ENCODE assay signal across 5 fruit fly cellular contexts in the genomic region with DNA sequence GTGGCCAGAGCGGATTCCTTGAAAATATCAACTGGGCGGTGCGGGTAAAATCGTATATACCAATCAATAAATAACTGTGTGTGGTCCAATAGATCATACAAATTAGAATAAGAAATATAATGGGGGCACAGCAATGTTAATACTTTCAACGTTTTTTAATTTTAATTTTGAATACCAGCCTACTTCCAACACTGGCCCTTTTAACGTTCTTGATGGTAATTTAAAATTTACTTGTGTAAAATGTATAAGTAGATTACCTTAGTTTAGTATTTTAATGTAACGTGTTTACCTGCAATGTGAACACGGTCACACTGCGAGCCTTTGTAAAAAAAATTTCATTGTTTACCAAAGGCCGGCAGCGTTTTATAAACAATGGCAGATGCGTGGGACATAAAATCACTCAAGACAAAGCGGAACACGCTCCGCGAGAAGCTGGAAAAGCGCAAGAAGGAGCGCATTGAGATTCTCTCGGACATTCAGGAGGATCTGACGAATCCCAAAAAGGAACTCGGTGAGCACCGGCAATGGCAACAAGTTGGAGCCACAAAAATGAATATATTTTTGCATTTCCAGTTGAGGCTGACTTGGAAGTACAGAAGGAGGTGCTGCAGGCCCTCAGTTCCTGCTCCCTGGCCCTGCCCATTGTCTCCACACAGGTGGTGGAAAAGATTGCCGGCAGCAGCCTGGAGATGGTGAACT.
TF ChIP-seq lines count a peak whose summit lies in the region.

A gene (minus strand): TSS at position 3 of the 699 bp plus-strand sequence.
A gene (plus strand): TSS at position 333 of the 699 bp plus-strand sequence.

- TF ChIP-seq CTCF in whole organism, embryonic (GFP tag; optimal IDR thresholded peaks at IDR 0.05; lab: Kevin White, UChicago): peak; percentile 60

TF ChIP-seq in Kc167, 6 proteins besides CTCF, POLR2A, EP300 and RAD21:
- TF ChIP-seq Sin3A (optimal IDR thresholded peaks at IDR 0.05; lab: Kevin White, UChicago): peak; percentile 68
- TF ChIP-seq h (optimal IDR thresholded peaks at IDR 0.05; lab: Kevin White, UChicago): no peak
- no peak for TF ChIP-seq psq (optimal IDR thresholded peaks at IDR 0.05; lab: Kevin White, UChicago)
- TF ChIP-seq ttk (optimal IDR thresholded peaks at IDR 0.05; lab: Kevin White, UChicago): no peak
- TF ChIP-seq insv (optimal IDR thresholded peaks at IDR 0.05; lab: Kevin White, UChicago): no peak
- no peak for TF ChIP-seq Myc (optimal IDR thresholded peaks at IDR 0.05; lab: Kevin White, UChicago)
TF ChIP-seq in Kc167: peak in this region for 1.

TF ChIP-seq in whole organism, adult, 20 proteins besides CTCF, POLR2A, EP300 and RAD21:
- TF ChIP-seq CG11617 (GFP tag; optimal IDR thresholded peaks at IDR 0.05; lab: Kevin White, UChicago) (peak; percentile 39), CG12768 (GFP tag; optimal IDR thresholded peaks at IDR 0.05; lab: Kevin White, UChicago) (no peak), Hr96 (GFP tag; optimal IDR thresholded peaks at IDR 0.05; lab: Kevin White, UChicago) (peak; percentile 35), CG1620 (GFP tag; optimal IDR thresholded peaks at IDR 0.05; lab: Kevin White, UChicago) (peak; percentile 23), Crg-1 (GFP tag; optimal IDR thresholded peaks at IDR 0.05; lab: Kevin White, UChicago) (peak; percentile 36)

TF ChIP-seq in whole organism, embryonic, 481 proteins besides CTCF, POLR2A, EP300 and RAD21 (continues in another document):
- TF ChIP-seq Ets97D (GFP tag; optimal IDR thresholded peaks at IDR 0.05; lab: Kevin White, UChicago): peak; percentile 77
- peak; percentile 83 for TF ChIP-seq CG10267 (tag; optimal IDR thresholded peaks at IDR 0.05; lab: Kevin White, UChicago)
- peak; percentile 4 for TF ChIP-seq Hsf (GFP tag; optimal IDR thresholded peaks at IDR 0.05; lab: Kevin White, UChicago)
- TF ChIP-seq CG14710 (tag; optimal IDR thresholded peaks at IDR 0.05; lab: Kevin White, UChicago): peak; percentile 72
- peak; percentile 91 for TF ChIP-seq gfzf (GFP tag; optimal IDR thresholded peaks at IDR 0.05; lab: Kevin White, UChicago)
- TF ChIP-seq CG1792 (GFP tag; optimal IDR thresholded peaks at IDR 0.05; lab: Kevin White, UChicago): peak; percentile 6
- TF ChIP-seq pzg (GFP tag; optimal IDR thresholded peaks at IDR 0.05; lab: Kevin White, UChicago): peak; percentile 80
- TF ChIP-seq CG10543 (GFP tag; optimal IDR thresholded peaks at IDR 0.05; lab: Kevin White, UChicago): peak; percentile 12
- no peak for TF ChIP-seq H2.0 (GFP tag; IDR thresholded peaks at IDR 0.05; lab: Robert Waterston, UW)
- peak; percentile 22 for TF ChIP-seq sug (tag; optimal IDR thresholded peaks at IDR 0.05; lab: Kevin White, UChicago)
- no peak for TF ChIP-seq CG10147 (GFP tag; optimal IDR thresholded peaks at IDR 0.05; lab: Kevin White, UChicago)
- TF ChIP-seq ham (GFP tag; IDR thresholded peaks at IDR 0.05; lab: Robert Waterston, UW): no peak
- TF ChIP-seq CG2712 (tag; optimal IDR thresholded peaks at IDR 0.05; lab: Kevin White, UChicago): peak; percentile 37
- peak; percentile 43; the same call in 1 of the 3 replicates for TF ChIP-seq knrl (GFP tag; IDR thresholded peaks at IDR 0.05; lab: Robert Waterston, UW; ENCODE audit: partially characterized antibody)
- TF ChIP-seq ttk (GFP tag; IDR thresholded peaks at IDR 0.05; lab: Robert Waterston, UW): no peak
- no peak for TF ChIP-seq slou (GFP tag; optimal IDR thresholded peaks at IDR 0.05; lab: Kevin White, UChicago)
- no peak for TF ChIP-seq Camta (GFP tag; optimal IDR thresholded peaks at IDR 0.05; lab: Kevin White, UChicago)
- peak; percentile 59 for TF ChIP-seq CG15514 (GFP tag; optimal IDR thresholded peaks at IDR 0.05; lab: Kevin White, UChicago)
- TF ChIP-seq Sin3A (optimal IDR thresholded peaks at IDR 0.05; lab: Kevin White, UChicago): peak; percentile 81
- peak; percentile 0 for TF ChIP-seq zen (tag; optimal IDR thresholded peaks at IDR 0.05; lab: Kevin White, UChicago)
- TF ChIP-seq kni (GFP tag; optimal IDR thresholded peaks at IDR 0.05; lab: Kevin White, UChicago): peak; percentile 11
- TF ChIP-seq zfh2 (GFP tag; optimal IDR thresholded peaks at IDR 0.05; lab: Kevin White, UChicago): no peak
- peak; percentile 38 for TF ChIP-seq CG17186 (GFP tag; optimal IDR thresholded peaks at IDR 0.05; lab: Kevin White, UChicago)

TF ChIP-seq in whole organism, prepupa, 60 proteins besides CTCF, POLR2A, EP300 and RAD21 (continues in another document):
- TF ChIP-seq eg (GFP tag; IDR thresholded peaks at IDR 0.05; lab: Robert Waterston, UW): no peak
- no peak for TF ChIP-seq Hr38 (GFP tag; optimal IDR thresholded peaks at IDR 0.05; lab: Kevin White, UChicago)
- no peak for TF ChIP-seq CG6792 (GFP tag; optimal IDR thresholded peaks at IDR 0.05; lab: Kevin White, UChicago)
- TF ChIP-seq Gug (GFP tag; IDR thresholded peaks at IDR 0.05; lab: Robert Waterston, UW): no peak
- TF ChIP-seq CG8119 (GFP tag; IDR thresholded peaks at IDR 0.05; lab: Robert Waterston, UW): no peak
- TF ChIP-seq Eip75B (GFP tag; optimal IDR thresholded peaks at IDR 0.05; lab: Kevin White, UChicago): no peak
- TF ChIP-seq Hr39 (GFP tag; optimal IDR thresholded peaks at IDR 0.05; lab: Kevin White, UChicago): peak; percentile 11
- no peak for TF ChIP-seq fd59A (GFP tag; optimal IDR thresholded peaks at IDR 0.05; lab: Kevin White, UChicago)
- no peak for TF ChIP-seq CG11902 (GFP tag; optimal IDR thresholded peaks at IDR 0.05; lab: Kevin White, UChicago)
- peak; percentile 87 for TF ChIP-seq Sox14 (GFP tag; optimal IDR thresholded peaks at IDR 0.05; lab: Kevin White, UChicago)
- no peak for TF ChIP-seq CG10631 (GFP tag; optimal IDR thresholded peaks at IDR 0.05; lab: Kevin White, UChicago)
- no peak for TF ChIP-seq ss (GFP tag; optimal IDR thresholded peaks at IDR 0.05; lab: Kevin White, UChicago)
- TF ChIP-seq Met (GFP tag; optimal IDR thresholded peaks at IDR 0.05; lab: Kevin White, UChicago): peak; percentile 49
- TF ChIP-seq CG32006 (GFP tag; optimal IDR thresholded peaks at IDR 0.05; lab: Kevin White, UChicago): no peak
- peak; percentile 3 for TF ChIP-seq cyc (GFP tag; optimal IDR thresholded peaks at IDR 0.05; lab: Kevin White, UChicago)
- TF ChIP-seq lz (GFP tag; optimal IDR thresholded peaks at IDR 0.05; lab: Kevin White, UChicago): peak; percentile 2
- no peak for TF ChIP-seq OdsH (GFP tag; optimal IDR thresholded peaks at IDR 0.05; lab: Kevin White, UChicago)
- TF ChIP-seq dac (GFP tag; optimal IDR thresholded peaks at IDR 0.05; lab: Kevin White, UChicago): no peak
- peak; percentile 98 for TF ChIP-seq fkh (GFP tag; optimal IDR thresholded peaks at IDR 0.05; lab: Kevin White, UChicago)
- TF ChIP-seq esn (GFP tag; optimal IDR thresholded peaks at IDR 0.05; lab: Kevin White, UChicago): no peak
- no peak for TF ChIP-seq salr (GFP tag; optimal IDR thresholded peaks at IDR 0.05; lab: Kevin White, UChicago)
- peak; percentile 30 for TF ChIP-seq CG31627 (GFP tag; optimal IDR thresholded peaks at IDR 0.05; lab: Kevin White, UChicago)
- TF ChIP-seq Hr4 (GFP tag; optimal IDR thresholded peaks at IDR 0.05; lab: Kevin White, UChicago): peak; percentile 9
- TF ChIP-seq pdm3 (GFP tag; optimal IDR thresholded peaks at IDR 0.05; lab: Kevin White, UChicago): no peak
- TF ChIP-seq CG3919 (GFP tag; optimal IDR thresholded peaks at IDR 0.05; lab: Kevin White, UChicago): no peak
- no peak for TF ChIP-seq CG7368 (GFP tag; optimal IDR thresholded peaks at IDR 0.05; lab: Kevin White, UChicago)
- TF ChIP-seq Smox (GFP tag; optimal IDR thresholded peaks at IDR 0.05; lab: Kevin White, UChicago): peak; percentile 1

TF ChIP-seq in whole organism, wandering third instar larva, 38 proteins besides CTCF, POLR2A, EP300 and RAD21 (continues in another document):
- TF ChIP-seq psq (GFP tag; optimal IDR thresholded peaks at IDR 0.05; lab: Kevin White, UChicago) (no peak), Rel (GFP tag; optimal IDR thresholded peaks at IDR 0.05; lab: Kevin White, UChicago) (no peak), Rel (tag; optimal IDR thresholded peaks at IDR 0.05; lab: Kevin White, UChicago) (peak; percentile 4), jim (GFP tag; optimal IDR thresholded peaks at IDR 0.05; lab: Kevin White, UChicago) (no peak), HLH106 (tag; optimal IDR thresholded peaks at IDR 0.05; lab: Kevin White, UChicago) (peak; percentile 19), sv (GFP tag; optimal IDR thresholded peaks at IDR 0.05; lab: Kevin White, UChicago) (no peak), lola (GFP tag; optimal IDR thresholded peaks at IDR 0.05; lab: Kevin White, UChicago) (no peak), CG32264 (GFP tag; optimal IDR thresholded peaks at IDR 0.05; lab: Kevin White, UChicago) (no peak), rgr (GFP tag; optimal IDR thresholded peaks at IDR 0.05; lab: Kevin White, UChicago) (no peak), Hnf4 (GFP tag; optimal IDR thresholded peaks at IDR 0.05; lab: Kevin White, UChicago) (peak; percentile 55), woc (GFP tag; optimal IDR thresholded peaks at IDR 0.05; lab: Kevin White, UChicago) (no peak), Sp1 (GFP tag; optimal IDR thresholded peaks at IDR 0.05; lab: Kevin White, UChicago) (no peak), usp (GFP tag; optimal IDR thresholded peaks at IDR 0.05; lab: Kevin White, UChicago) (no peak), Jra (GFP tag; optimal IDR thresholded peaks at IDR 0.05; lab: Kevin White, UChicago) (no peak), h (GFP tag; optimal IDR thresholded peaks at IDR 0.05; lab: Kevin White, UChicago) (peak; percentile 26), Dfd (GFP tag; optimal IDR thresholded peaks at IDR 0.05; lab: Kevin White, UChicago) (no peak), ey (GFP tag; optimal IDR thresholded peaks at IDR 0.05; lab: Kevin White, UChicago) (peak; percentile 12), GATAd (GFP tag; optimal IDR thresholded peaks at IDR 0.05; lab: Kevin White, UChicago) (no peak), Hr78 (GFP tag; optimal IDR thresholded peaks at IDR 0.05; lab: Kevin White, UChicago) (no peak), OdsH (GFP tag; optimal IDR thresholded peaks at IDR 0.05; lab: Kevin White, UChicago) (no peak), Hr83 (GFP tag; optimal IDR thresholded peaks at IDR 0.05; lab: Kevin White, UChicago; ENCODE audit: poor library complexity, severe bottlenecking) (no peak), pan (optimal IDR thresholded peaks at IDR 0.05; lab: Kevin White, UChicago) (no peak), CG9705 (GFP tag; optimal IDR thresholded peaks at IDR 0.05; lab: Kevin White, UChicago) (no peak), Vsx2 (GFP tag; optimal IDR thresholded peaks at IDR 0.05; lab: Kevin White, UChicago; ENCODE audit: partially characterized antibody) (no peak), br (GFP tag; optimal IDR thresholded peaks at IDR 0.05; lab: Kevin White, UChicago) (peak; percentile 16), fru (GFP tag; optimal IDR thresholded peaks at IDR 0.05; lab: Kevin White, UChicago) (peak; percentile 26), Myc (optimal IDR thresholded peaks at IDR 0.05; lab: Kevin White, UChicago) (peak; percentile 16), Dif (GFP tag; optimal IDR thresholded peaks at IDR 0.05; lab: Kevin White, UChicago; ENCODE audit: partially characterized antibody) (no peak), dmrt93B (GFP tag; optimal IDR thresholded peaks at IDR 0.05; lab: Kevin White, UChicago) (no peak), Mio (GFP tag; optimal IDR thresholded peaks at IDR 0.05; lab: Kevin White, UChicago) (no peak)
